Worm (Caenorhabditis elegans) whole organism, L1 larva: Measurements from ENCODE around the gene lips-3.

Experiments
- C34B4.2 ChIP-seq: sonication (generic microtip); optimal IDR thresholded peaks from 2 replicates; lab custom pipeline; 2017; ENCODE audit warnings: mild to moderate bottlenecking, missing genetic modification characterization, missing compliant biosample characterization
- alr-1 ChIP-seq: fragments of 200-800 bp; sonication (Bioruptor generic); optimal IDR thresholded peaks from 2 replicates; lab custom pipeline; 2018; ENCODE audit warnings: borderline replicate concordance, mild to moderate bottlenecking, missing genetic modification characterization, missing compliant biosample characterization
- ceh-88 ChIP-seq: fragments of 200-800 bp; sonication (Bioruptor generic); IDR thresholded peaks from 2 replicates; pipeline ENCODE4 v1.3.6; 2022; ENCODE audit warnings: missing genetic modification characterization, missing compliant biosample characterization
- egl-27 ChIP-seq, 2 experiments: fragments of 150-350 bp in 1 of 2; sonication (generic microtip); optimal IDR thresholded peaks; 3 replicates each; lab custom pipeline; 2017 to 2018; ENCODE audit warnings: missing biosample characterization in 2 of 2, missing genetic modification characterization in 2 of 2, missing genetic modification reagents in 2 of 2
- hpl-2 ChIP-seq: fragments of 150-350 bp; optimal IDR thresholded peaks from 2 replicates; lab custom pipeline; 2014; ENCODE audit warnings: missing biosample characterization, missing genetic modification reagents, missing genetic modification characterization
- lin-13 ChIP-seq: fragments of 150-350 bp; optimal IDR thresholded peaks from 2 replicates; lab custom pipeline; 2014; ENCODE audit warnings: missing biosample characterization, missing genetic modification reagents, missing genetic modification characterization
- lsy-2 ChIP-seq, 2 experiments: fragments of 150-350 bp; optimal IDR thresholded peaks; 2 replicates each; lab custom pipeline; 2014; ENCODE audit warnings: missing biosample characterization in 2 of 2, missing genetic modification characterization in 2 of 2
- snpc-4 ChIP-seq: fragments of 150-350 bp; optimal IDR thresholded peaks from 2 replicates; lab custom pipeline; 2014; ENCODE audit warnings: missing biosample characterization, missing genetic modification characterization
- unc-130 ChIP-seq: fragments of 150-350 bp; optimal IDR thresholded peaks from 2 replicates; lab custom pipeline; 2017; ENCODE audit warnings: missing biosample characterization, missing genetic modification characterization, inconsistent platforms

DNA sequence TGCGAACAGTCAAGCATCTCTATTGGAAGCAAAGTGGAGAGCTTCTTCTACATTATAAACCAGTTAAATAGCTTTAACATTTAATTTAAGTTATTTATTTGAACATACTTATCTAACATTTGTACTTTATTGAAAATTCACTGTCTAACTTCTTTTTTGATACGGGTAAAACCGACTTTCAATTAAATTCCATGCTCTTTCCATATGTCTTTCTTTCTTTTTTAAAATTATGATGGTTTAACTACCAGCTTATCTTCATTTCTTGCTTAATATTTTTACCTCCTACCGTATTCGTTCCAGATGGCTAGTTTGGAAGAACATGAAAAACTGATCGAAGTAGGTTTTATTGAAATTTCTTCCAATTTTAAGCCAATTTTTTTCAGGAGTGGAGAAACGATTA is 34.8 kb upstream of the lips-3 start, which contains the start of gene F35G12.12:
- TF ChIP-seq alr-1 (tag; lab: Kevin White, UChicago) (no peak), unc-130 (tag; lab: Kevin White, UChicago) (no peak), ceh-88 (GFP tag; lab: Robert Waterston, UW) (no peak), snpc-4 (no peak), lin-13 (GFP tag; lab: Kevin White, UChicago) (no peak), C34B4.2 (tag; lab: Kevin White, UChicago) (no peak), egl-27 (tag; optimal IDR thresholded peaks at IDR 0.05; lab: Kevin White, UChicago) (no peak), hpl-2 (GFP tag; lab: Kevin White, UChicago) (no peak), lsy-2 (tag; optimal IDR thresholded peaks at IDR 0.05; lab: Kevin White, UChicago) (no peak)
